Fruit fly (Drosophila melanogaster): Measurements from ENCODE around the gene CG14277.

- no peak for TF ChIP-seq CG34367 (tag; optimal IDR thresholded peaks at IDR 0.05)
- TF ChIP-seq CG13204 (GFP tag; optimal IDR thresholded peaks at IDR 0.05), result no peak
- no peak for TF ChIP-seq Ets98B (GFP tag; IDR thresholded peaks at IDR 0.05)
These were observed 43.5 kb upstream of the CG14277 start, which contains the start of gene PGAP5 for dm6 chr2L:8198757-8199156.
